Fruit fly (Drosophila melanogaster) whole organism, embryonic: ENCODE measurements around the gene Uba4.

ENCODE experiments used
- ATbp ChIP-seq: fragments of 200-800 bp; sonication (Bioruptor generic); optimal IDR thresholded peaks from 2 replicates; lab custom pipeline; 2017; ENCODE audit warnings: missing biosample characterization, mild to moderate bottlenecking, missing genetic modification characterization, missing genetic modification reagents
- CG10267 ChIP-seq: fragments of 200-800 bp; sonication (Bioruptor generic); optimal IDR thresholded peaks from 2 replicates; lab custom pipeline; 2018; ENCODE audit warnings: missing biosample characterization, mild to moderate bottlenecking, missing genetic modification characterization, moderate library complexity
- CG10366 ChIP-seq: fragments of 200-800 bp; sonication (Bioruptor generic); IDR thresholded peaks from 2 replicates; pipeline ENCODE4 v1.3.6; 2022; ENCODE audit warnings: missing biosample characterization, missing genetic modification characterization
- CG11504 ChIP-seq: fragments of 200-800 bp; sonication (Bioruptor generic); optimal IDR thresholded peaks from 3 replicates; lab custom pipeline; 2019; ENCODE audit warnings: missing biosample characterization, mild to moderate bottlenecking, missing genetic modification characterization, moderate library complexity
- CG12391 ChIP-seq: fragments of 200-800 bp; sonication (Bioruptor generic); optimal IDR thresholded peaks from 3 replicates; lab custom pipeline; 2018; ENCODE audit warnings: missing biosample characterization, mild to moderate bottlenecking, missing genetic modification characterization, moderate library complexity
- CG12769 ChIP-seq: fragments of 200-800 bp; sonication (Bioruptor generic); optimal IDR thresholded peaks from 2 replicates; lab custom pipeline; 2019; ENCODE audit warnings: missing biosample characterization, mild to moderate bottlenecking, missing genetic modification characterization, moderate library complexity
- CG13287 ChIP-seq: fragments of 200-800 bp; sonication (Bioruptor generic); IDR thresholded peaks from 2 replicates; pipeline ENCODE4 v1.3.6; 2022; ENCODE audit warnings: missing biosample characterization, missing genetic modification characterization; ENCODE audit not compliant: partially characterized antibody
- CG14050 ChIP-seq: fragments of 200-800 bp; sonication (Bioruptor generic); IDR thresholded peaks from 3 replicates; pipeline ENCODE4 v1.3.6; 2022; ENCODE audit warnings: missing biosample characterization, missing genetic modification characterization
- CG14710 ChIP-seq: fragments of 200-800 bp; sonication (Bioruptor generic); optimal IDR thresholded peaks from 3 replicates; lab custom pipeline; 2019; ENCODE audit warnings: missing biosample characterization, mild to moderate bottlenecking, missing genetic modification characterization, moderate library complexity
- CG16815 ChIP-seq: fragments of 200-800 bp; sonication (Bioruptor generic); optimal IDR thresholded peaks from 3 replicates; lab custom pipeline; 2017; ENCODE audit warnings: missing biosample characterization, mild to moderate bottlenecking, missing genetic modification characterization
- CG17328 ChIP-seq: fragments of 200-800 bp; sonication (Bioruptor generic); IDR thresholded peaks from 2 replicates; pipeline ENCODE4 v1.3.6; 2022; ENCODE audit warnings: missing biosample characterization, missing genetic modification characterization
- CG18599 ChIP-seq: fragments of 200-800 bp; sonication (Bioruptor generic); optimal IDR thresholded peaks from 3 replicates; lab custom pipeline; 2017; ENCODE audit warnings: missing biosample characterization, missing genetic modification characterization, mild to moderate bottlenecking, moderate library complexity, missing genetic modification reagents
- CG31388 ChIP-seq: fragments of 200-800 bp; sonication (Bioruptor generic); optimal IDR thresholded peaks from 2 replicates; lab custom pipeline; 2016; ENCODE audit warnings: missing biosample characterization, missing genetic modification characterization
- CG31441 ChIP-seq: fragments of 200-800 bp; sonication (Bioruptor generic); IDR thresholded peaks from 2 replicates; pipeline ENCODE4 v1.3.6; 2022; ENCODE audit warnings: missing biosample characterization, missing genetic modification characterization
- CG34422 ChIP-seq: fragments of 200-800 bp; sonication (Bioruptor generic); IDR thresholded peaks from 3 replicates; pipeline ENCODE4 v1.3.6; 2022; ENCODE audit warnings: missing biosample characterization, missing genetic modification characterization
- CG5953 ChIP-seq: fragments of 200-800 bp; sonication (Bioruptor generic); IDR thresholded peaks from 2 replicates; pipeline ENCODE4 v1.3.6; 2022; ENCODE audit warnings: missing biosample characterization, missing genetic modification characterization
- CG6254 ChIP-seq: fragments of 200-800 bp; sonication (Bioruptor generic); optimal IDR thresholded peaks from 3 replicates; lab custom pipeline; 2017; ENCODE audit warnings: mild to moderate bottlenecking, missing biosample characterization, missing genetic modification reagents, missing genetic modification characterization
- CG6765 ChIP-seq: fragments of 200-800 bp; sonication (Bioruptor generic); optimal IDR thresholded peaks from 3 replicates; lab custom pipeline; 2017; ENCODE audit warnings: missing biosample characterization, mild to moderate bottlenecking, missing genetic modification characterization
- CG7372 ChIP-seq: fragments of 200-800 bp; sonication (Bioruptor generic); IDR thresholded peaks from 2 replicates; pipeline ENCODE4 v1.3.6; 2022; ENCODE audit warnings: missing biosample characterization, missing genetic modification characterization
- CG9727 ChIP-seq: fragments of 200-800 bp; sonication (Bioruptor generic); optimal IDR thresholded peaks from 3 replicates; lab custom pipeline; 2017; ENCODE audit warnings: missing biosample characterization, mild to moderate bottlenecking, missing genetic modification characterization
- Chrac-16 ChIP-seq: fragments of 200-800 bp; sonication (Bioruptor generic); optimal IDR thresholded peaks from 3 replicates; lab custom pipeline; 2016; ENCODE audit warnings: missing biosample characterization, missing genetic modification characterization
- CoRest ChIP-seq: fragments of 200-800 bp; sonication (Bioruptor generic); optimal IDR thresholded peaks from 3 replicates; lab custom pipeline; 2018; ENCODE audit warnings: missing biosample characterization, mild to moderate bottlenecking, missing genetic modification characterization, moderate library complexity
- D19A ChIP-seq: fragments of 200-800 bp; optimal IDR thresholded peaks from 3 replicates; lab custom pipeline; 2019; ENCODE audit warnings: missing biosample characterization, mild to moderate bottlenecking, missing genetic modification characterization, moderate library complexity
- Dek ChIP-seq: fragments of 200-800 bp; sonication (Bioruptor generic); optimal IDR thresholded peaks from 3 replicates; lab custom pipeline; 2019; ENCODE audit warnings: missing biosample characterization, mild to moderate bottlenecking, missing genetic modification characterization, moderate library complexity
- Doc2 ChIP-seq: fragments of 200-800 bp; sonication (Bioruptor generic); IDR thresholded peaks from 2 replicates; pipeline ENCODE4 v1.3.6; 2022; ENCODE audit warnings: missing biosample characterization, missing genetic modification characterization
- E2f1 ChIP-seq: fragments of 200-800 bp; sonication (Bioruptor generic); IDR thresholded peaks from 2 replicates; pipeline ENCODE4 v1.3.6; 2022; ENCODE audit warnings: missing biosample characterization, missing genetic modification characterization
- Fer2 ChIP-seq: fragments of 200-800 bp; sonication (Bioruptor generic); optimal IDR thresholded peaks from 2 replicates; lab custom pipeline; 2018; ENCODE audit warnings: missing biosample characterization, mild to moderate bottlenecking, missing genetic modification characterization, moderate library complexity
- Oli ChIP-seq: fragments of 200-800 bp; sonication (Bioruptor generic); optimal IDR thresholded peaks from 2 replicates; lab custom pipeline; 2018; ENCODE audit warnings: missing biosample characterization, mild to moderate bottlenecking, missing genetic modification characterization, moderate library complexity
- Sox102F ChIP-seq: fragments of 200-800 bp; sonication (Bioruptor generic); optimal IDR thresholded peaks from 2 replicates; lab custom pipeline; 2018; ENCODE audit warnings: missing biosample characterization, mild to moderate bottlenecking, missing genetic modification characterization, moderate library complexity
- Spps ChIP-seq: fragments of 200-800 bp; sonication (Bioruptor generic); optimal IDR thresholded peaks from 2 replicates; lab custom pipeline; 2018; ENCODE audit warnings: missing biosample characterization, mild to moderate bottlenecking, missing genetic modification characterization
- Ssrp ChIP-seq: fragments of 200-800 bp; sonication (Bioruptor generic); optimal IDR thresholded peaks from 2 replicates; lab custom pipeline; 2018; ENCODE audit warnings: missing biosample characterization, mild to moderate bottlenecking, missing genetic modification characterization, moderate library complexity
- bsh ChIP-seq, 2 experiments: fragments of 200-800 bp; sonication (Bioruptor generic); optimal IDR thresholded peaks; 2 replicates each; lab custom pipeline; 2017 to 2018; ENCODE audit warnings: mild to moderate bottlenecking in 2 of 2, missing biosample characterization in 2 of 2, missing genetic modification characterization in 2 of 2, moderate library complexity in 1 of 2
- croc ChIP-seq: fragments of 200-800 bp; sonication (Bioruptor generic); conservative IDR thresholded peaks from 3 replicates; pipeline ENCODE4 v1.3.6; 2022; ENCODE audit warnings: missing biosample characterization, missing genetic modification characterization
- crp ChIP-seq, 2 experiments: fragments of 200-800 bp; sonication (Bioruptor generic); optimal IDR thresholded peaks; 2 replicates in 1 of 2; 3 replicates in 1 of 2; lab custom pipeline; 2017; ENCODE audit warnings: missing biosample characterization in 2 of 2, missing genetic modification characterization in 2 of 2, mild to moderate bottlenecking in 1 of 2, moderate library complexity in 1 of 2
- dmrt11E ChIP-seq: fragments of 200-800 bp; sonication (Bioruptor generic); optimal IDR thresholded peaks from 3 replicates; lab custom pipeline; 2018; ENCODE audit warnings: missing biosample characterization, mild to moderate bottlenecking, missing genetic modification characterization, moderate library complexity
- dpn ChIP-seq, 2 experiments: fragments of 200-800 bp; sonication (Bioruptor generic); optimal IDR thresholded peaks; 3 replicates each; lab custom pipeline; 2016; ENCODE audit warnings: missing biosample characterization in 2 of 2, missing genetic modification characterization in 2 of 2
- fd96Cb ChIP-seq: fragments of 200-800 bp; sonication (Bioruptor generic); optimal IDR thresholded peaks from 2 replicates; lab custom pipeline; 2018; ENCODE audit warnings: missing biosample characterization, mild to moderate bottlenecking, missing genetic modification characterization, moderate library complexity
- ind ChIP-seq: fragments of 200-800 bp; sonication (Bioruptor generic); optimal IDR thresholded peaks from 3 replicates; lab custom pipeline; 2016; ENCODE audit warnings: missing biosample characterization, missing genetic modification characterization
- lola ChIP-seq, 3 experiments: fragments of >200 bp in 2 of 3; fragments of 200-800 bp in 1 of 3; sonication (Bioruptor generic) in 1 of 3; optimal IDR thresholded peaks; 2 replicates each; lab custom pipeline; 2017 to 2019; ENCODE audit warnings: missing biosample characterization in 3 of 3, missing genetic modification characterization in 3 of 3, mild to moderate bottlenecking in 1 of 3, moderate library complexity in 1 of 3
- nmo ChIP-seq: fragments of 200-800 bp; sonication (Bioruptor generic); optimal IDR thresholded peaks from 2 replicates; lab custom pipeline; 2018; ENCODE audit warnings: missing biosample characterization, mild to moderate bottlenecking, missing genetic modification characterization, moderate library complexity
- pzg ChIP-seq: fragments of 200-800 bp; sonication (Bioruptor generic); optimal IDR thresholded peaks from 3 replicates; lab custom pipeline; 2018; ENCODE audit warnings: missing biosample characterization, mild to moderate bottlenecking, missing genetic modification characterization, moderate library complexity
- ranshi ChIP-seq: fragments of 200-800 bp; sonication (Bioruptor generic); IDR thresholded peaks from 2 replicates; pipeline ENCODE4 v1.3.6; 2022; ENCODE audit warnings: missing biosample characterization, missing genetic modification characterization
- slbo ChIP-seq: fragments of 200-800 bp; sonication (Bioruptor generic); IDR thresholded peaks from 2 replicates; pipeline ENCODE4 v1.3.6; 2022; ENCODE audit warnings: missing biosample characterization, missing genetic modification characterization
- ssp ChIP-seq: fragments of 200-800 bp; sonication (Bioruptor generic); IDR thresholded peaks from 2 replicates; pipeline ENCODE4 v1.3.6; 2022; ENCODE audit warnings: missing biosample characterization, missing genetic modification characterization
- stc ChIP-seq: fragments of 200-800 bp; sonication (Bioruptor generic); IDR thresholded peaks from 2 replicates; pipeline ENCODE4 v1.3.6; 2022; ENCODE audit warnings: missing biosample characterization, missing genetic modification characterization
- tin ChIP-seq: fragments of 200-800 bp; sonication (Bioruptor generic); optimal IDR thresholded peaks from 3 replicates; lab custom pipeline; 2016; ENCODE audit warnings: missing biosample characterization, missing genetic modification characterization
- trem ChIP-seq: fragments of 200-800 bp; optimal IDR thresholded peaks from 3 replicates; lab custom pipeline; 2019; ENCODE audit warnings: missing biosample characterization, mild to moderate bottlenecking, missing genetic modification characterization, moderate library complexity
- vnd ChIP-seq: fragments of 200-800 bp; sonication (Bioruptor generic); IDR thresholded peaks from 3 replicates; pipeline ENCODE4 v1.3.6; 2022; ENCODE audit warnings: missing biosample characterization, missing genetic modification characterization; ENCODE audit not compliant: partially characterized antibody

Uba4 gene

dm6 chr2L:8552472-8552871, 35.3 kb downstream of the Uba4 start (continued):
- TF ChIP-seq trem (tag; lab: Kevin White, UChicago): peak; percentile 29
- TF ChIP-seq CG9727: peak; percentile 36
- TF ChIP-seq CG31441: peak; percentile 63
- peak; percentile 24 for TF ChIP-seq Chrac-16
- no peak for TF ChIP-seq CG14050 (GFP tag; lab: Robert Waterston, UW)
- TF ChIP-seq Dek: no peak
- TF ChIP-seq Spps (tag; lab: Kevin White, UChicago): peak; percentile 41
- TF ChIP-seq CG7372 (GFP tag; lab: Robert Waterston, UW): peak; percentile 25; the same call in 1 of the 2 replicates
- 0 out of 3 replicates have a peak, but pooled peaks have one; percentile 33 for TF ChIP-seq croc (GFP tag; lab: Robert Waterston, UW)
- peak; percentile 12 for TF ChIP-seq tin (GFP tag; lab: Kevin White, UChicago)
- TF ChIP-seq CG12391 (tag; lab: Kevin White, UChicago): peak; percentile 34
- 0 out of 2 replicates have a peak, but pooled peaks have one; percentile 60 for TF ChIP-seq ranshi
- TF ChIP-seq ATbp: no peak
- peak; percentile 36; the same call in 1 of the 2 replicates for TF ChIP-seq CG17328 (GFP tag; lab: Robert Waterston, UW)
- TF ChIP-seq CG10267 (tag; lab: Kevin White, UChicago): peak; percentile 30
- 0 out of 3 replicates have a peak, but pooled peaks have one; percentile 25 for TF ChIP-seq CG34422 (GFP tag; lab: Robert Waterston, UW)
- no peak for TF ChIP-seq Doc2 (GFP tag; lab: Robert Waterston, UW)
- peak; percentile 46 for TF ChIP-seq fd96Cb (tag; lab: Kevin White, UChicago)
- TF ChIP-seq E2f1 (GFP tag; lab: Robert Waterston, UW): peak; percentile 21; the same call in 1 of the 2 replicates
- TF ChIP-seq Oli (tag; lab: Kevin White, UChicago): peak; percentile 55
- TF ChIP-seq CG13287 (GFP tag; lab: Robert Waterston, UW): no peak
- TF ChIP-seq CG16815: peak; percentile 6
- TF ChIP-seq CG10366 (GFP tag; lab: Robert Waterston, UW): peak; percentile 24; the same call in 1 of the 2 replicates
- TF ChIP-seq Fer2 (tag; lab: Kevin White, UChicago): no peak
- TF ChIP-seq lola (GFP tag; optimal IDR thresholded peaks at IDR 0.05; lab: Kevin White, UChicago): peak in 1 of 3 experiments; percentile 42
- peak; percentile 9 for TF ChIP-seq CG12769 (tag; lab: Kevin White, UChicago)
- TF ChIP-seq CG6765 (GFP tag; lab: Kevin White, UChicago): no peak
- TF ChIP-seq Sox102F: peak; percentile 61
- TF ChIP-seq Ssrp: peak; percentile 33
- TF ChIP-seq vnd (GFP tag; lab: Robert Waterston, UW): no peak
- TF ChIP-seq bsh (GFP tag; optimal IDR thresholded peaks at IDR 0.05; lab: Kevin White, UChicago): peak in 1 of 2 experiments; percentile 75
- TF ChIP-seq slbo (GFP tag; lab: Robert Waterston, UW): 0 out of 2 replicates have a peak, but pooled peaks have one; percentile 38
- peak; percentile 5 for TF ChIP-seq CG6254 (GFP tag; lab: Kevin White, UChicago)
- TF ChIP-seq CG14710 (tag; lab: Kevin White, UChicago): peak; percentile 17
- peak in 1 of 2 experiments; percentile 20 for TF ChIP-seq dpn (GFP tag; optimal IDR thresholded peaks at IDR 0.05; lab: Kevin White, UChicago)
- peak; percentile 63 for TF ChIP-seq dmrt11E (tag; lab: Kevin White, UChicago)
- no peak for TF ChIP-seq CoRest (tag; lab: Kevin White, UChicago)
- TF ChIP-seq nmo (GFP tag; lab: Kevin White, UChicago): peak; percentile 39
- TF ChIP-seq CG18599 (GFP tag; lab: Kevin White, UChicago): peak; percentile 22
- TF ChIP-seq pzg (GFP tag; lab: Kevin White, UChicago): no peak
- peak; percentile 34 for TF ChIP-seq CG11504 (tag; lab: Kevin White, UChicago)
- no peak for TF ChIP-seq crp (GFP tag; optimal IDR thresholded peaks at IDR 0.05; lab: Kevin White, UChicago)
- peak; percentile 57 for TF ChIP-seq stc
- peak; percentile 26 for TF ChIP-seq D19A (tag; lab: Kevin White, UChicago)
- TF ChIP-seq ind (GFP tag; lab: Kevin White, UChicago): peak; percentile 30
- no peak for TF ChIP-seq ssp (GFP tag; lab: Robert Waterston, UW)
- TF ChIP-seq CG5953 (GFP tag; lab: Robert Waterston, UW): 0 out of 2 replicates have a peak, but pooled peaks have one; percentile 26
- TF ChIP-seq CG31388: no peak
